Fruit fly (Drosophila melanogaster) whole organism, prepupa: ENCODE results near the gene CG34253.

Experiments used
- CG10669 ChIP-seq: fragments of 200-800 bp; sonication (Bioruptor generic); optimal IDR thresholded peaks from 3 replicates; lab custom pipeline; 2018; ENCODE audit warnings: missing biosample characterization, mild to moderate bottlenecking, missing genetic modification characterization, moderate library complexity
- CG11294 ChIP-seq: fragments of 200-800 bp; sonication (Bioruptor generic); IDR thresholded peaks from 2 replicates; pipeline ENCODE4 v1.3.6; 2022; ENCODE audit warnings: missing biosample characterization, missing genetic modification characterization
- CG11902 ChIP-seq: fragments of 200-800 bp; sonication (Bioruptor generic); optimal IDR thresholded peaks from 3 replicates; lab custom pipeline; 2016; ENCODE audit warnings: missing biosample characterization, missing genetic modification characterization
- CG15336 ChIP-seq: fragments of 200-800 bp; sonication (Bioruptor generic); IDR thresholded peaks from 2 replicates; pipeline ENCODE4 v1.3.6; 2022; ENCODE audit warnings: missing biosample characterization, missing genetic modification characterization
- CG1621 ChIP-seq: fragments of 200-800 bp; sonication (Bioruptor generic); optimal IDR thresholded peaks from 3 replicates; lab custom pipeline; 2018; ENCODE audit warnings: missing biosample characterization, mild to moderate bottlenecking, missing genetic modification characterization
- CG16779 ChIP-seq: fragments of 200-800 bp; sonication (Bioruptor generic); optimal IDR thresholded peaks from 3 replicates; lab custom pipeline; 2017; ENCODE audit warnings: missing biosample characterization, mild to moderate bottlenecking, missing genetic modification characterization
- CG3032 ChIP-seq: fragments of 200-800 bp; optimal IDR thresholded peaks from 2 replicates; lab custom pipeline; 2019; ENCODE audit warnings: missing biosample characterization, mild to moderate bottlenecking, missing genetic modification characterization, moderate library complexity
- CG31627 ChIP-seq: fragments of 200-800 bp; sonication (Bioruptor generic); optimal IDR thresholded peaks from 3 replicates; lab custom pipeline; 2016; ENCODE audit warnings: missing biosample characterization, missing genetic modification characterization
- CG34406 ChIP-seq: fragments of 200-800 bp; sonication (Bioruptor generic); optimal IDR thresholded peaks from 3 replicates; lab custom pipeline; 2016; ENCODE audit warnings: missing biosample characterization, missing genetic modification characterization
- CG4318 ChIP-seq: fragments of 200-800 bp; sonication (Bioruptor generic); optimal IDR thresholded peaks from 3 replicates; lab custom pipeline; 2017; ENCODE audit warnings: missing biosample characterization, mild to moderate bottlenecking, missing genetic modification characterization
- CG6163 ChIP-seq: fragments of 200-800 bp; sonication (Bioruptor generic); IDR thresholded peaks from 3 replicates; pipeline ENCODE4 v1.3.6; 2022; ENCODE audit warnings: missing biosample characterization, missing genetic modification characterization
- CG6792 ChIP-seq: fragments of 200-800 bp; sonication (Bioruptor generic); optimal IDR thresholded peaks from 3 replicates; lab custom pipeline; 2016; ENCODE audit warnings: missing biosample characterization, missing genetic modification characterization
- CG6808 ChIP-seq: fragments of 200-800 bp; sonication (Bioruptor generic); optimal IDR thresholded peaks from 3 replicates; lab custom pipeline; 2017; ENCODE audit warnings: missing biosample characterization, missing genetic modification characterization, mild to moderate bottlenecking, moderate library complexity, missing genetic modification reagents
- CG7368 ChIP-seq: fragments of 200-800 bp; sonication (Bioruptor generic); optimal IDR thresholded peaks from 3 replicates; lab custom pipeline; 2016; ENCODE audit warnings: missing biosample characterization, missing genetic modification characterization
- CG8119 ChIP-seq: fragments of 200-800 bp; sonication (Bioruptor generic); IDR thresholded peaks from 3 replicates; pipeline ENCODE4 v1.3.6; 2022; ENCODE audit warnings: missing biosample characterization, missing genetic modification characterization
- CG8319 ChIP-seq: fragments of 200-800 bp; sonication (Bioruptor generic); optimal IDR thresholded peaks from 3 replicates; lab custom pipeline; 2016; ENCODE audit warnings: missing biosample characterization, missing genetic modification characterization
- CG8632 ChIP-seq: fragments of 200-800 bp; sonication (Bioruptor generic); optimal IDR thresholded peaks from 3 replicates; lab custom pipeline; 2016; ENCODE audit warnings: missing biosample characterization, missing genetic modification characterization
- CG9139 ChIP-seq: fragments of 200-800 bp; sonication (Bioruptor generic); optimal IDR thresholded peaks from 3 replicates; lab custom pipeline; 2017; ENCODE audit warnings: missing biosample characterization, mild to moderate bottlenecking, missing genetic modification characterization
- Eip75B ChIP-seq: fragments of 200-800 bp; sonication (Bioruptor generic); optimal IDR thresholded peaks from 3 replicates; lab custom pipeline; 2016; ENCODE audit warnings: missing biosample characterization, missing genetic modification characterization
- Eip78C ChIP-seq: fragments of 200-800 bp; sonication (Bioruptor generic); peaks from one replicate; lab custom pipeline; 2016; ENCODE audit warnings: missing biosample characterization, missing genetic modification characterization
- Eip93F ChIP-seq: fragments of 200-800 bp; sonication (Bioruptor generic); optimal IDR thresholded peaks from 2 replicates; lab custom pipeline; 2016; ENCODE audit warnings: missing biosample characterization, mild to moderate bottlenecking, missing genetic modification characterization
- Ets21C ChIP-seq: fragments of 200-800 bp; sonication (Bioruptor generic); optimal IDR thresholded peaks from 3 replicates; lab custom pipeline; 2016; ENCODE audit warnings: missing biosample characterization, missing genetic modification characterization
- Gug ChIP-seq: fragments of 200-800 bp; sonication (Bioruptor generic); IDR thresholded peaks from 2 replicates; pipeline ENCODE4 v1.3.6; 2022; ENCODE audit warnings: missing biosample characterization, missing genetic modification characterization
- Hr38 ChIP-seq: sonication (Bioruptor generic); optimal IDR thresholded peaks from 2 replicates; lab custom pipeline; 2016; ENCODE audit warnings: missing biosample characterization, missing genetic modification characterization
- Hr39 ChIP-seq: fragments of 200-800 bp; sonication (Bioruptor generic); optimal IDR thresholded peaks from 2 replicates; lab custom pipeline; 2016; ENCODE audit warnings: missing biosample characterization, missing genetic modification characterization
- Hr4 ChIP-seq: fragments of 200-800 bp; sonication (Bioruptor generic); optimal IDR thresholded peaks from 3 replicates; lab custom pipeline; 2016; ENCODE audit warnings: missing biosample characterization, missing genetic modification characterization
- Lpt ChIP-seq: fragments of 200-800 bp; sonication (Bioruptor generic); optimal IDR thresholded peaks from 3 replicates; lab custom pipeline; 2016; ENCODE audit warnings: missing biosample characterization, missing genetic modification characterization
- Met ChIP-seq: fragments of 200-800 bp; sonication (Bioruptor generic); optimal IDR thresholded peaks from 3 replicates; lab custom pipeline; 2016; ENCODE audit warnings: missing biosample characterization, missing genetic modification characterization
- OdsH ChIP-seq: fragments of 200-800 bp; sonication (Bioruptor generic); optimal IDR thresholded peaks from 3 replicates; lab custom pipeline; 2016; ENCODE audit warnings: missing biosample characterization, missing genetic modification characterization
- Sox102F ChIP-seq: fragments of 200-800 bp; sonication (Bioruptor generic); optimal IDR thresholded peaks from 2 replicates; lab custom pipeline; 2016; ENCODE audit warnings: missing biosample characterization, mild to moderate bottlenecking, missing genetic modification characterization
- Sox14 ChIP-seq: fragments of 200-800 bp; sonication (Bioruptor generic); optimal IDR thresholded peaks from 3 replicates; lab custom pipeline; 2016; ENCODE audit warnings: missing biosample characterization, missing genetic modification characterization
- cyc ChIP-seq: fragments of 200-800 bp; sonication (Bioruptor generic); optimal IDR thresholded peaks from 3 replicates; lab custom pipeline; 2016; ENCODE audit warnings: missing biosample characterization, missing genetic modification characterization
- dac ChIP-seq: fragments of 200-800 bp; sonication (Bioruptor generic); optimal IDR thresholded peaks from 2 replicates; lab custom pipeline; 2017; ENCODE audit warnings: missing biosample characterization, mild to moderate bottlenecking, missing genetic modification characterization
- dsx ChIP-seq: fragments of 200-800 bp; optimal IDR thresholded peaks from 3 replicates; lab custom pipeline; 2019; ENCODE audit warnings: missing biosample characterization, mild to moderate bottlenecking, missing genetic modification characterization, moderate library complexity; ENCODE audit not compliant: poor library complexity, severe bottlenecking
- eg ChIP-seq: fragments of 200-800 bp; sonication (Bioruptor generic); IDR thresholded peaks from 3 replicates; pipeline ENCODE4 v1.3.6; 2022; ENCODE audit warnings: missing biosample characterization, missing genetic modification characterization
- esn ChIP-seq: fragments of 200-800 bp; sonication (Bioruptor generic); optimal IDR thresholded peaks from 2 replicates; lab custom pipeline; 2016; ENCODE audit warnings: missing biosample characterization, mild to moderate bottlenecking, missing genetic modification characterization, moderate library complexity
- fd59A ChIP-seq: fragments of 200-800 bp; sonication (Bioruptor generic); optimal IDR thresholded peaks from 2 replicates; lab custom pipeline; 2017; ENCODE audit warnings: missing biosample characterization, mild to moderate bottlenecking, missing genetic modification characterization, missing genetic modification reagents
- fd85E ChIP-seq: fragments of 200-800 bp; sonication (Bioruptor generic); optimal IDR thresholded peaks from 3 replicates; lab custom pipeline; 2016; ENCODE audit warnings: missing biosample characterization, missing genetic modification characterization
- fkh ChIP-seq: fragments of 200-800 bp; sonication (Bioruptor generic); optimal IDR thresholded peaks from 3 replicates; lab custom pipeline; 2017; ENCODE audit warnings: missing biosample characterization, mild to moderate bottlenecking, missing genetic modification characterization, moderate library complexity
- lz ChIP-seq: fragments of 200-800 bp; sonication (Bioruptor generic); optimal IDR thresholded peaks from 3 replicates; lab custom pipeline; 2016; ENCODE audit warnings: missing biosample characterization, missing genetic modification characterization
- net ChIP-seq: fragments of 200-800 bp; sonication (Bioruptor generic); optimal IDR thresholded peaks from 3 replicates; lab custom pipeline; 2016; ENCODE audit warnings: missing biosample characterization, missing genetic modification characterization
- salr ChIP-seq, 2 experiments: fragments of 200-800 bp; sonication (Bioruptor generic); optimal IDR thresholded peaks; 3 replicates each; lab custom pipeline; 2016 to 2018; ENCODE audit warnings: missing biosample characterization in 2 of 2, missing genetic modification characterization in 2 of 2, mild to moderate bottlenecking in 1 of 2
- spab ChIP-seq: fragments of 200-800 bp; sonication (Bioruptor generic); optimal IDR thresholded peaks from 2 replicates; lab custom pipeline; 2017; ENCODE audit warnings: missing biosample characterization, mild to moderate bottlenecking, missing genetic modification characterization, missing genetic modification reagents
- ss ChIP-seq, 2 experiments: fragments of 200-800 bp; sonication (Bioruptor generic); optimal IDR thresholded peaks; 2 replicates in 1 of 2; 3 replicates in 1 of 2; lab custom pipeline; 2017 to 2018; ENCODE audit warnings: mild to moderate bottlenecking in 2 of 2, missing biosample characterization in 2 of 2, missing genetic modification characterization in 2 of 2, moderate library complexity in 1 of 2
- vri ChIP-seq: fragments of 200-800 bp; sonication (Bioruptor generic); optimal IDR thresholded peaks from 3 replicates; lab custom pipeline; 2016; ENCODE audit warnings: missing biosample characterization, mild to moderate bottlenecking, missing genetic modification characterization

CG34253 gene

dm6 chr3L:18078614-18079013 lies 8.5 kb downstream of the CG34253 start (continued):
- peak; percentile 31 for TF ChIP-seq CG8632
- peak; percentile 12 for TF ChIP-seq cyc (GFP tag; lab: Kevin White, UChicago)
- peak; percentile 77 for TF ChIP-seq CG10669
- TF ChIP-seq Eip75B (GFP tag; lab: Kevin White, UChicago) = peak; percentile 21
- TF ChIP-seq Ets21C (GFP tag; lab: Kevin White, UChicago) = no peak
- peak; percentile 92 for TF ChIP-seq Eip78C (GFP tag; lab: Kevin White, UChicago)
- no peak for TF ChIP-seq fkh (GFP tag; lab: Kevin White, UChicago)
- peak in 1 of 2 experiments; percentile 60 for TF ChIP-seq ss (GFP tag; optimal IDR thresholded peaks at IDR 0.05; lab: Kevin White, UChicago)
- peak; percentile 74 for TF ChIP-seq Sox14
- peak; percentile 33 for TF ChIP-seq CG16779 (tag; lab: Kevin White, UChicago)
- TF ChIP-seq eg (GFP tag; lab: Robert Waterston, UW) = peak; percentile 62; the same call in 2 of the 3 replicates
- peak; percentile 70 for TF ChIP-seq CG4318
- peak; percentile 10 for TF ChIP-seq Sox102F (GFP tag; lab: Kevin White, UChicago)
- peak; percentile 30 for TF ChIP-seq CG1621
- TF ChIP-seq Hr38 (GFP tag; lab: Kevin White, UChicago) = no peak
- no peak for TF ChIP-seq Lpt (GFP tag; lab: Kevin White, UChicago)
- TF ChIP-seq esn = no peak
- peak; percentile 20 for TF ChIP-seq OdsH
- TF ChIP-seq net (GFP tag; lab: Kevin White, UChicago) = peak; percentile 23
- no peak for TF ChIP-seq CG6792 (GFP tag; lab: Kevin White, UChicago)
- peak; percentile 16 for TF ChIP-seq Hr39 (GFP tag; lab: Kevin White, UChicago)
- no peak; the same call in 1 of the 2 replicates for TF ChIP-seq CG11294 (GFP tag; lab: Robert Waterston, UW)
- peak; percentile 56 for TF ChIP-seq spab (GFP tag; lab: Kevin White, UChicago)
- peak; percentile 46 for TF ChIP-seq Met (GFP tag; lab: Kevin White, UChicago)

- TF ChIP-seq CG8319 (GFP tag; lab: Kevin White, UChicago) (peak; percentile 64), Hr4 (GFP tag; lab: Kevin White, UChicago) (peak; percentile 79), Eip93F (GFP tag; lab: Kevin White, UChicago) (no peak), vri (GFP tag; lab: Kevin White, UChicago) (no peak), CG16779 (tag; lab: Kevin White, UChicago) (peak; percentile 96), fd59A (peak; percentile 94), CG10669 (peak; percentile 95), CG3032 (tag; lab: Kevin White, UChicago) (peak; percentile 98), eg (GFP tag; lab: Robert Waterston, UW) (peak; percentile 90), esn (peak; percentile 67), CG6163 (GFP tag; lab: Robert Waterston, UW) (peak; percentile 88), dac (GFP tag; lab: Kevin White, UChicago) (peak; percentile 87), Hr38 (GFP tag; lab: Kevin White, UChicago) (no peak), CG1621 (peak; percentile 85), cyc (GFP tag; lab: Kevin White, UChicago) (peak; percentile 56), Eip78C (GFP tag; lab: Kevin White, UChicago) (peak; percentile 96), CG34406 (GFP tag; lab: Kevin White, UChicago) (peak; percentile 89), CG15336 (GFP tag; lab: Robert Waterston, UW) (peak; percentile 97), Gug (GFP tag; lab: Robert Waterston, UW) (peak; percentile 94), Hr39 (GFP tag; lab: Kevin White, UChicago) (peak; percentile 34), OdsH (peak; percentile 93), Sox102F (GFP tag; lab: Kevin White, UChicago) (peak; percentile 31), lz (GFP tag; lab: Kevin White, UChicago) (peak; percentile 63), CG9139 (peak; percentile 96), Eip75B (GFP tag; lab: Kevin White, UChicago) (peak; percentile 72), salr (GFP tag; optimal IDR thresholded peaks at IDR 0.05; lab: Kevin White, UChicago) (peak; percentile 87 to 97), CG4318 (peak; percentile 96), CG8119 (peak; percentile 97), Sox14 (peak; percentile 84), Met (GFP tag; lab: Kevin White, UChicago) (peak; percentile 46), fd85E (GFP tag; lab: Kevin White, UChicago) (peak; percentile 18), net (GFP tag; lab: Kevin White, UChicago) (peak; percentile 89), CG7368 (GFP tag; lab: Kevin White, UChicago) (peak; percentile 80), CG31627 (GFP tag; lab: Kevin White, UChicago) (peak; percentile 43), Ets21C (GFP tag; lab: Kevin White, UChicago) (no peak), CG6808 (peak; percentile 96), CG11902 (GFP tag; lab: Kevin White, UChicago) (peak; percentile 83), dsx (GFP tag; lab: Kevin White, UChicago) (peak; percentile 96)
These were observed 9.3 kb downstream of the CG34253 start for dm6 chr3L:18077649-18078417.
